Worm (Caenorhabditis elegans) whole organism, young adult: Measurements from ENCODE around the gene R11D1.4.

Source experiments
- B0336.3 ChIP-seq: fragments of 200-800 bp; sonication (Bioruptor generic); IDR thresholded peaks from 2 replicates; pipeline ENCODE4 v1.3.6; 2022; ENCODE audit warnings: missing genetic modification characterization, missing compliant biosample characterization
- F39B2.1 ChIP-seq: fragments of 200-800 bp; sonication (Bioruptor generic); IDR thresholded peaks from 2 replicates; pipeline ENCODE4 v1.3.6; 2022; ENCODE audit warnings: missing genetic modification reagents, missing genetic modification characterization, missing compliant biosample characterization
- athp-1 ChIP-seq: sonication (generic microtip); optimal IDR thresholded peaks from 2 replicates; lab custom pipeline; 2017; ENCODE audit warnings: mild to moderate bottlenecking, missing genetic modification characterization, missing compliant biosample characterization
- attf-5 ChIP-seq: fragments of 200-800 bp; sonication (Bioruptor generic); optimal IDR thresholded peaks from 2 replicates; lab custom pipeline; 2018; ENCODE audit warnings: mild to moderate bottlenecking, missing genetic modification characterization, missing compliant biosample characterization
- dpff-1 ChIP-seq: sonication (generic microtip); optimal IDR thresholded peaks from 2 replicates; lab custom pipeline; 2017; ENCODE audit warnings: mild to moderate bottlenecking, missing genetic modification characterization, missing compliant biosample characterization
- nhr-179 ChIP-seq: sonication (generic microtip); optimal IDR thresholded peaks from 2 replicates; lab custom pipeline; 2016; ENCODE audit warnings: mild to moderate bottlenecking, missing genetic modification characterization, missing compliant biosample characterization
- rpc-1 ChIP-seq, 2 experiments: fragments of 150-350 bp in 1 of 2; sonication (generic microtip) in 1 of 2; optimal IDR thresholded peaks; 2 replicates each; lab custom pipeline; 2014 to 2018; ENCODE audit warnings: missing biosample characterization in 1 of 2, missing genetic modification characterization in 1 of 2, missing genetic modification reagents in 1 of 2, missing genotype in 1 of 2
- somi-1 ChIP-seq: fragments of 200-800 bp; sonication (Bioruptor generic); optimal IDR thresholded peaks from 2 replicates; lab custom pipeline; 2018; ENCODE audit warnings: mild to moderate bottlenecking, missing genetic modification characterization, missing compliant biosample characterization

DNA sequence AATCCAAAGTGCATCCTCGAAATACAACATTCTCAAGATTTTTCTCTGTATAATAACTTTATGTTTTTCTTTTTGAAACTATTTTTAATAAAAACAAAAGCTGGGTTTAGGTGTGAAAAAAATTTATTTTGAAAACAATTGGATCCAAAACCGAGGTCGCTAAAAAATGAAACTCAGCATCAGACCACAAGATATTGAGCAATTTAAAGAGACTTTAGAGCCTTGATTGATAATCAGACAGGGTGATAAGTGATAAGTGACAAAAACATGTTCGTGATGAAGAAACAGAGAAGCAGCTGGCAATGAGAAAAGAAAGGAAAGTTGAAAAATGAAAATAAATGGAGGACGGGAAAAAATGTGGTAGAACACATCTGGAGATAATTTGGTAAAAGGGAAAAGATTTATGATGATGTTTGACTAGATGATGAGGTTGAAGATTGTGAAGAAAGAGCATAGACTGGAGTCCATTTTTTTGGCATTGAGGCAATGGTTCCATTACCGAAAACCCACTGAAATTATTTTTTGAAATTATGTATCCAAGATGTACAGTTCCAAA, 37.6 kb upstream of the R11D1.4 start, which contains the start of gene C15C8.6:
- TF ChIP-seq nhr-179 (tag; lab: Kevin White, UChicago), result no peak
- TF ChIP-seq F39B2.1 (GFP tag; lab: Robert Waterston, UW), result no peak
- TF ChIP-seq B0336.3 (GFP tag; lab: Robert Waterston, UW), result no peak
- TF ChIP-seq rpc-1 (optimal IDR thresholded peaks at IDR 0.05; lab: Kevin White, UChicago), result no peak
- TF ChIP-seq rpc-1 (tag; optimal IDR thresholded peaks at IDR 0.05; lab: Kevin White, UChicago), result no peak
- no peak for TF ChIP-seq dpff-1 (tag; lab: Kevin White, UChicago)
- TF ChIP-seq athp-1 (tag; lab: Kevin White, UChicago), result no peak
- no peak for TF ChIP-seq somi-1
- TF ChIP-seq attf-5, result no peak
